Worm (Caenorhabditis elegans): Measurements from ENCODE around the gene K06B4.15.

DNA sequence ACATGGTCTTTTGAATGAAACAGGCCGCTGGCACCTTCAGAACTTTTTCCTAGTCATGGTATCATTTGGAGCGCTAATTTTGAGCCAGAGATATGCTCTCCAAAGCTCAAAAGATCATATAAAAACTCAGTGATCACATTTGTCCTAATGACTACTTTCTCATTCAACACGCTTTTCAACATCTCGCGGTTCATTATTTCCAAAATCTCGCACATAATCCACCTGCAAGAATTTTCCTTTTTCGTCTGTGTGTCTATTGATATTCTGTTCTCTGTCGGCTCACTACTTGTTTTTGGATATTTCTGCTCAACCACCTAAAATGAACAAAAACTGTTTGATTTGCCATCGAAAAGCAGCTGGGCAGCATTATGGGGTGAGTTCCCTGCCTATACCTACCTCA is 3.5 kb downstream of the K06B4.15 start, which contains the start of gene nhr-51:
- TF ChIP-seq sma-9 (GFP tag; optimal IDR thresholded peaks at IDR 0.05) (no peak), sma-9 (tag; optimal IDR thresholded peaks at IDR 0.05) (no peak), R02D3.7 (tag; optimal IDR thresholded peaks at IDR 0.05) (no peak)

Measured in whole organism, L2 larva.